Worm (Caenorhabditis elegans): Measurements from ENCODE around the gene K06A4.7.

The K06A4.7 gene

DNA sequence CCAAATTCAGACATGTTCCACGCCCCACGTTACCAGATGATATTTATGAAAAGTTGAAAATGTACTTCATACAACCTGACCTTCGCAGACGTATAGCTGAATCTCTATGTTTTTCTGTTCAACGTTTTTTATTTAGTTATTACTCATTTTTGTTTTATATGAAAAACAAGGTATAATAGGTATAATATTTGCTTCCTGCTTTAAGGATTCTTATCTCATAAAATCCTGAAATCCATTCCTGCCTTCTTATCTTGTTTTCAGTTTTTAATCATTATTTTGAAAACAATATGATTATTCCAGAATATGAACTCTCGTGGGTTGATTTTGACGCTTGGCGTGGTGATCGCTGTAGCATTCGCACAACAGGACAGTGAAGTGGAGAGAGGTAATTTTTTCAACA lies 19.6 kb downstream of the K06A4.7 start, which contains the start of gene flp-6:
flp-6 (plus strand) TSS at position 301 of the 400 bp plus-strand sequence.
- TF ChIP-seq Y95B8A.8 (GFP tag; IDR thresholded peaks at IDR 0.05) (no peak), C06A6.2 (GFP tag; conservative IDR thresholded peaks at IDR 0.05) (no peak), rpc-1 (optimal IDR thresholded peaks at IDR 0.05) (no peak), rpc-1 (tag; optimal IDR thresholded peaks at IDR 0.05) (no peak), nfya-2 (GFP tag; IDR thresholded peaks at IDR 0.05) (no peak), ceh-27 (GFP tag; optimal IDR thresholded peaks at IDR 0.05) (no peak), Y67H2A.10 (GFP tag; conservative IDR thresholded peaks at IDR 0.05) (no peak), ztf-28 (GFP tag; IDR thresholded peaks at IDR 0.05) (no peak), mxl-1 (tag; optimal IDR thresholded peaks at IDR 0.05) (no peak), snpc-4 (GFP tag; optimal IDR thresholded peaks at IDR 0.05) (no peak), snpc-4 (tag; optimal IDR thresholded peaks at IDR 0.05) (no peak), sptf-2 (GFP tag; optimal IDR thresholded peaks at IDR 0.05) (no peak), ccch-3 (GFP tag; optimal IDR thresholded peaks at IDR 0.05) (no peak), nfya-1 (tag; optimal IDR thresholded peaks at IDR 0.05; ENCODE audit: borderline replicate concordance, insufficient read depth) (no peak), D2030.7 (GFP tag; IDR thresholded peaks at IDR 0.05) (no peak), bed-2 (GFP tag; IDR thresholded peaks at IDR 0.05) (no peak), dox-1 (GFP tag; IDR thresholded peaks at IDR 0.05) (no peak), B0261.1 (tag; optimal IDR thresholded peaks at IDR 0.05) (no peak), T26A5.8 (tag; optimal IDR thresholded peaks at IDR 0.05) (no peak), athp-1 (tag; optimal IDR thresholded peaks at IDR 0.05) (no peak)

DNA sequence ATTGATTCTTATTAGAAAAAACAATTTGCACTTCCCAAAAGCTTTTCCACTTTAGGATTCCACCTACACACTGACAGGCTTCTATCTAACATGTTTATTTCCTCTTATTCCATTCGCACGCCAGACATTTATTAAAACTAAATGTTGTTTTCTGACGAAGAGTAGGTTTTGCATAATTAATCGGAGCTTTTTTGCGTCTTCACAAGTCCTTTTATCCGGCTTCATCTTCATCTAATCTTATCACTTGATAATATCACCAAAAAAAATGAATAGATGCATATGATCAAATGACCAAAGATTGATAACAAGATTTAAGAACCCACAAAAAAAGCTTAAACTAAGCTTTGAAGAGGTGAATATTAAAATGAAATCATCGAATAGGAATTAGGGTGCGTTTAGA lies 25.8 kb downstream of the K06A4.7 start:
- TF ChIP-seq F37B4.10 (GFP tag; IDR thresholded peaks at IDR 0.05) (no peak), ama-1 (optimal IDR thresholded peaks at IDR 0.05) (no peak), ama-1 (GFP tag; optimal IDR thresholded peaks at IDR 0.05) (no peak), nhr-80 (tag; optimal IDR thresholded peaks at IDR 0.05) (no peak), repo-1 (tag; optimal IDR thresholded peaks at IDR 0.05) (no peak), Y67H2A.10 (GFP tag; conservative IDR thresholded peaks at IDR 0.05) (no peak), snpc-1.3 (tag; optimal IDR thresholded peaks at IDR 0.05; ENCODE audit: insufficient read depth) (no peak), F57A8.1 (GFP tag; optimal IDR thresholded peaks at IDR 0.05) (no peak), ztf-3 (GFP tag; optimal IDR thresholded peaks at IDR 0.05) (no peak), pha-4 (tag; optimal IDR thresholded peaks at IDR 0.05) (no peak), F52B5.7 (tag; optimal IDR thresholded peaks at IDR 0.05) (no peak), nfya-2 (GFP tag; IDR thresholded peaks at IDR 0.05) (no peak)

DNA sequence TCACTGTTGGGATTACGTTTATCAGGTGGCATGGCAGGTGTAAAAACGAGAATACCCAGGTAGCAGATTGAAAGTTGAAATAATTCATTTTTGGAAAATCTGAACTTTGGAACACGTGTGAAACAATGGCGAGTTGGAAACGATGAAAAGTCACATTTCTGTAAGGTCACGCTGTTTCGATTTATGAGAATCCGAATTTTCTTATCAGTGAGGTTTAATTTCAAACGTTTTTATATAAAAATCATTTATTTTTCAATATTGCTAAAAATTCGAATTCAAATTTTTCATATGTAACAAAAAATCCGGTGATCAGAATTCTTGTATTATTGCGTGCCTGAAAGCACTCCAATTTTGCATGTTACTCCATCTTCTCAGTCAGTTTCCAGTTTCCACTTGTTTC lies 28.7 kb downstream of the K06A4.7 start, which contains the start of gene F07D3.3:
F07D3.3 (minus strand) TSS at position 101 of the 400 bp plus-strand sequence.
- TF ChIP-seq rcor-1 (GFP tag; IDR thresholded peaks at IDR 0.05) (no peak), F33H1.4 (GFP tag; IDR thresholded peaks at IDR 0.05) (no peak)

DNA sequence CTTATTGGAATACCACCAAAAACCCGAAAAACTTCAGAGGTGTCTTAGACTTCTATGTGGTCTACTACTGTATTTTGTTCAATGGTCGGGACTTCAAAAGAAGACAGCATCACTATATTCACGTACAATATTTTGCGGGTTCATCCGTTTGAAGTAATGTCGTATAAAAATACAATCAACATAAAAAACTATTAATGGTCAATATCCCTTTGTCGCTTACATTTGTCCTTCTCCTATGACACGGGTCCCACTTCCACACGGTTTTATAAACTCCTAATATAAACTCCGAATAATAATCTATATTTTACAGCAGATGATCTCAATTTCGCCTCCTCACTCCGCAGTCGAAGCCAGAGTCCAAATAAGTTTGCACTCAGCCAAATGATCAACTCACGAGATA lies 33.8 kb downstream of the K06A4.7 start:
- TF ChIP-seq aptf-2 (GFP tag; conservative IDR thresholded peaks at IDR 0.05): no peak
- TF ChIP-seq madf-3 (GFP tag; IDR thresholded peaks at IDR 0.05): no peak
- TF ChIP-seq snpc-1.1 (tag; optimal IDR thresholded peaks at IDR 0.05; ENCODE audit: insufficient read depth): no peak
- no peak for TF ChIP-seq egl-44 (GFP tag; IDR thresholded peaks at IDR 0.05)
- TF ChIP-seq snpc-1.3 (tag; optimal IDR thresholded peaks at IDR 0.05; ENCODE audit: insufficient read depth): no peak
- TF ChIP-seq ztf-6 (GFP tag; IDR thresholded peaks at IDR 0.05): no peak
- no peak for TF ChIP-seq chd-7 (tag; optimal IDR thresholded peaks at IDR 0.05)
- no peak for TF ChIP-seq F39B2.1 (GFP tag; IDR thresholded peaks at IDR 0.05)
- no peak for TF ChIP-seq cebp-1 (GFP tag; IDR thresholded peaks at IDR 0.05)
- TF ChIP-seq cebp-1 (tag; optimal IDR thresholded peaks at IDR 0.05): no peak

Measured in whole organism, young adult.